Fruit fly (Drosophila melanogaster) whole organism, prepupa: Measurements from ENCODE around the gene COX7AL2.
A peak's percentile ranks its signal among the peaks of the same experiment; 100 is the strongest.

Experiments used
- CG6276 ChIP-seq: fragments of 200-800 bp; sonication (Bioruptor generic); optimal IDR thresholded peaks from 2 replicates; lab custom pipeline; 2017; ENCODE audit warnings: missing biosample characterization, mild to moderate bottlenecking, missing genetic modification characterization
- CG7368 ChIP-seq: fragments of 200-800 bp; sonication (Bioruptor generic); optimal IDR thresholded peaks from 3 replicates; lab custom pipeline; 2016; ENCODE audit warnings: missing biosample characterization, missing genetic modification characterization
- Eip75B ChIP-seq: fragments of 200-800 bp; sonication (Bioruptor generic); optimal IDR thresholded peaks from 3 replicates; lab custom pipeline; 2016; ENCODE audit warnings: missing biosample characterization, missing genetic modification characterization
- Eip93F ChIP-seq: fragments of 200-800 bp; sonication (Bioruptor generic); optimal IDR thresholded peaks from 2 replicates; lab custom pipeline; 2016; ENCODE audit warnings: missing biosample characterization, mild to moderate bottlenecking, missing genetic modification characterization
- Ets96B ChIP-seq: fragments of 200-800 bp; optimal IDR thresholded peaks from 2 replicates; lab custom pipeline; 2019; ENCODE audit warnings: missing biosample characterization, mild to moderate bottlenecking, missing genetic modification characterization, moderate library complexity
- Lpt ChIP-seq: fragments of 200-800 bp; sonication (Bioruptor generic); optimal IDR thresholded peaks from 3 replicates; lab custom pipeline; 2016; ENCODE audit warnings: missing biosample characterization, missing genetic modification characterization
- Met ChIP-seq: fragments of 200-800 bp; sonication (Bioruptor generic); optimal IDR thresholded peaks from 3 replicates; lab custom pipeline; 2016; ENCODE audit warnings: missing biosample characterization, missing genetic modification characterization
- Sox102F ChIP-seq: fragments of 200-800 bp; sonication (Bioruptor generic); optimal IDR thresholded peaks from 2 replicates; lab custom pipeline; 2016; ENCODE audit warnings: missing biosample characterization, mild to moderate bottlenecking, missing genetic modification characterization
- Sox15 ChIP-seq: fragments of 200-800 bp; sonication (Bioruptor generic); optimal IDR thresholded peaks from 3 replicates; lab custom pipeline; 2016; ENCODE audit warnings: missing biosample characterization, missing genetic modification characterization
- fd59A ChIP-seq: fragments of 200-800 bp; sonication (Bioruptor generic); optimal IDR thresholded peaks from 2 replicates; lab custom pipeline; 2017; ENCODE audit warnings: missing biosample characterization, mild to moderate bottlenecking, missing genetic modification characterization, missing genetic modification reagents
- fd85E ChIP-seq: fragments of 200-800 bp; sonication (Bioruptor generic); optimal IDR thresholded peaks from 3 replicates; lab custom pipeline; 2016; ENCODE audit warnings: missing biosample characterization, missing genetic modification characterization
- salr ChIP-seq, 2 experiments: fragments of 200-800 bp; sonication (Bioruptor generic); optimal IDR thresholded peaks; 3 replicates each; lab custom pipeline; 2016 to 2018; ENCODE audit warnings: missing biosample characterization in 2 of 2, missing genetic modification characterization in 2 of 2, mild to moderate bottlenecking in 1 of 2
- topi ChIP-seq: fragments of 200-800 bp; sonication (Bioruptor generic); optimal IDR thresholded peaks from 3 replicates; lab custom pipeline; 2016; ENCODE audit warnings: missing biosample characterization, missing genetic modification characterization

dm6 chr2L:2196590-2197474 lies 880 bp downstream of the COX7AL2 start:
- TF ChIP-seq Lpt (GFP tag; lab: Kevin White, UChicago), result peak; percentile 41
- TF ChIP-seq Met, result peak; percentile 74
- no peak for TF ChIP-seq CG7368 (GFP tag; lab: Kevin White, UChicago)
- TF ChIP-seq salr (GFP tag; optimal IDR thresholded peaks at IDR 0.05; lab: Kevin White, UChicago), result peak in 1 of 2 experiments; percentile 77
- peak; percentile 43 for TF ChIP-seq Sox102F (GFP tag; lab: Kevin White, UChicago)
- no peak for TF ChIP-seq Eip93F (GFP tag; lab: Kevin White, UChicago)
- peak; percentile 58 for TF ChIP-seq topi (GFP tag; lab: Kevin White, UChicago)
- TF ChIP-seq CG6276, result peak; percentile 21
- no peak for TF ChIP-seq Sox15 (GFP tag; lab: Kevin White, UChicago)
- TF ChIP-seq fd59A (GFP tag; lab: Kevin White, UChicago), result peak; percentile 0
- peak; percentile 44 for TF ChIP-seq Ets96B (tag; lab: Kevin White, UChicago)
- peak; percentile 84 for TF ChIP-seq Eip75B (GFP tag; lab: Kevin White, UChicago)
- TF ChIP-seq fd85E (GFP tag; lab: Kevin White, UChicago), result no peak
